Worm (Caenorhabditis elegans): Measurements from ENCODE around the gene T26C12.3.

T26C12.3 gene

ce11 chrIV:3221158-3221557 is 52.0 kb downstream of the T26C12.3 start:
- no peak for TF ChIP-seq bed-3 (GFP tag; optimal IDR thresholded peaks at IDR 0.05)
- TF ChIP-seq unc-62 (GFP tag; optimal IDR thresholded peaks at IDR 0.05), result peak; percentile 66
- peak; percentile 87 for TF ChIP-seq elt-1 (tag; optimal IDR thresholded peaks at IDR 0.05; ENCODE audit: borderline replicate concordance, insufficient read depth)
- TF ChIP-seq ham-2 (GFP tag; optimal IDR thresholded peaks at IDR 0.05), result peak; percentile 72
- no peak for TF ChIP-seq blmp-1 (tag; optimal IDR thresholded peaks at IDR 0.05)

Data from whole organism, mixed stage, embryonic.